Fruit fly (Drosophila melanogaster) whole organism, embryonic: ENCODE data around the gene CG3071.
A peak's percentile ranks its signal among the peaks of the same experiment; 100 is the strongest.

Experiments
- ATbp ChIP-seq: fragments of 200-800 bp; sonication (Bioruptor generic); optimal IDR thresholded peaks from 2 replicates; lab custom pipeline; 2017; ENCODE audit warnings: missing biosample characterization, mild to moderate bottlenecking, missing genetic modification characterization, missing genetic modification reagents
- Bdp1 ChIP-seq: fragments of 200-800 bp; sonication (Bioruptor generic); optimal IDR thresholded peaks from 3 replicates; lab custom pipeline; 2016; ENCODE audit warnings: missing biosample characterization, missing genetic modification characterization
- CG10321 ChIP-seq: fragments of 200-800 bp; sonication (Bioruptor generic); IDR thresholded peaks from 2 replicates; pipeline ENCODE4 v1.3.6; 2022; ENCODE audit warnings: missing biosample characterization, missing genetic modification characterization
- CG10565 ChIP-seq: fragments of 200-800 bp; sonication (Bioruptor generic); optimal IDR thresholded peaks from 3 replicates; lab custom pipeline; 2016; ENCODE audit warnings: missing biosample characterization, mild to moderate bottlenecking, missing genetic modification characterization
- CG11093 ChIP-seq: fragments of 200-800 bp; sonication (Bioruptor generic); IDR thresholded peaks from 3 replicates; pipeline ENCODE4 v1.3.6; 2022; ENCODE audit warnings: missing biosample characterization, missing genetic modification characterization
- CG11504 ChIP-seq: fragments of 200-800 bp; sonication (Bioruptor generic); optimal IDR thresholded peaks from 3 replicates; lab custom pipeline; 2019; ENCODE audit warnings: missing biosample characterization, mild to moderate bottlenecking, missing genetic modification characterization, moderate library complexity
- CG12942 ChIP-seq: fragments of 200-800 bp; sonication (Bioruptor generic); optimal IDR thresholded peaks from 3 replicates; lab custom pipeline; 2016; ENCODE audit warnings: missing biosample characterization, missing genetic modification characterization
- CG13296 ChIP-seq: fragments of 200-800 bp; sonication (Bioruptor generic); optimal IDR thresholded peaks from 3 replicates; lab custom pipeline; 2018; ENCODE audit warnings: missing biosample characterization, mild to moderate bottlenecking, missing genetic modification characterization
- CG17385 ChIP-seq: fragments of 200-800 bp; sonication (Bioruptor generic); optimal IDR thresholded peaks from 3 replicates; lab custom pipeline; 2018; ENCODE audit warnings: missing biosample characterization, mild to moderate bottlenecking, missing genetic modification characterization
- CG2202 ChIP-seq: fragments of 200-800 bp; sonication (Bioruptor generic); optimal IDR thresholded peaks from 2 replicates; lab custom pipeline; 2018; ENCODE audit warnings: missing biosample characterization, mild to moderate bottlenecking, missing genetic modification characterization
- CG30431 ChIP-seq: fragments of 200-800 bp; sonication (Bioruptor generic); optimal IDR thresholded peaks from 2 replicates; lab custom pipeline; 2017; ENCODE audit warnings: missing biosample characterization, missing genetic modification characterization
- CG42726 ChIP-seq: fragments of 200-800 bp; sonication (Bioruptor generic); IDR thresholded peaks from 2 replicates; pipeline ENCODE4 v1.3.6; 2022; ENCODE audit warnings: missing biosample characterization, missing genetic modification characterization; ENCODE audit not compliant: partially characterized antibody
- CG4360 ChIP-seq: fragments of 200-800 bp; sonication (Bioruptor generic); IDR thresholded peaks from 2 replicates; pipeline ENCODE4 v1.3.6; 2022; ENCODE audit warnings: missing biosample characterization, missing genetic modification characterization
- CG6254 ChIP-seq: fragments of 200-800 bp; sonication (Bioruptor generic); optimal IDR thresholded peaks from 3 replicates; lab custom pipeline; 2017; ENCODE audit warnings: mild to moderate bottlenecking, missing biosample characterization, missing genetic modification reagents, missing genetic modification characterization
- CG6272 ChIP-seq: fragments of 200-800 bp; sonication (Bioruptor generic); IDR thresholded peaks from 2 replicates; pipeline ENCODE4 v1.3.6; 2022; ENCODE audit warnings: missing biosample characterization, missing genetic modification characterization
- CG8478 ChIP-seq: fragments of >200 bp; optimal IDR thresholded peaks from 2 replicates; lab custom pipeline; 2018
- Camta ChIP-seq: fragments of 200-800 bp; sonication (Bioruptor generic); optimal IDR thresholded peaks from 2 replicates; lab custom pipeline; 2016; ENCODE audit warnings: missing biosample characterization, missing genetic modification characterization
- CoRest ChIP-seq: fragments of 200-800 bp; sonication (Bioruptor generic); optimal IDR thresholded peaks from 3 replicates; lab custom pipeline; 2018; ENCODE audit warnings: missing biosample characterization, mild to moderate bottlenecking, missing genetic modification characterization, moderate library complexity
- Dref ChIP-seq: fragments of 200-800 bp; sonication (Bioruptor generic); IDR thresholded peaks from 2 replicates; pipeline ENCODE4 v1.3.6; 2022; ENCODE audit warnings: missing biosample characterization, missing genetic modification characterization
- Eip74EF ChIP-seq, 2 experiments: fragments of 200-800 bp in 1 of 2; fragments of >200 bp in 1 of 2; sonication (Bioruptor generic) in 1 of 2; optimal IDR thresholded peaks; 2 replicates each; lab custom pipeline; 2017 to 2019; ENCODE audit warnings: missing biosample characterization in 2 of 2, missing genetic modification characterization in 2 of 2, mild to moderate bottlenecking in 1 of 2, moderate library complexity in 1 of 2
- H2.0 ChIP-seq: fragments of 200-800 bp; sonication (Bioruptor generic); IDR thresholded peaks from 2 replicates; pipeline ENCODE4 v1.3.6; 2022; ENCODE audit warnings: missing biosample characterization, missing genetic modification characterization
- HLHmδ ChIP-seq: fragments of 200-800 bp; sonication (Bioruptor generic); optimal IDR thresholded peaks from 2 replicates; lab custom pipeline; 2018; ENCODE audit warnings: missing biosample characterization, mild to moderate bottlenecking, missing genetic modification characterization, moderate library complexity
- Hey ChIP-seq: fragments of 200-800 bp; sonication (Bioruptor generic); optimal IDR thresholded peaks from 3 replicates; lab custom pipeline; 2018; ENCODE audit warnings: missing biosample characterization, mild to moderate bottlenecking, missing genetic modification characterization
- Hmx ChIP-seq: fragments of 200-800 bp; sonication (Bioruptor generic); optimal IDR thresholded peaks from 2 replicates; lab custom pipeline; 2016; ENCODE audit warnings: missing biosample characterization, missing genetic modification characterization
- Pdp1 ChIP-seq, 2 experiments: fragments of 200-800 bp; sonication (Bioruptor generic); optimal IDR thresholded peaks; 3 replicates each; lab custom pipeline; 2016; ENCODE audit warnings: missing biosample characterization in 2 of 2, missing genetic modification characterization in 2 of 2, mild to moderate bottlenecking in 1 of 2, moderate library complexity in 1 of 2
- Sin3A ChIP-seq: fragments of >200 bp; optimal IDR thresholded peaks from 2 replicates; lab custom pipeline; 2018
- Sry-β ChIP-seq: fragments of 200-800 bp; sonication (Bioruptor generic); optimal IDR thresholded peaks from 2 replicates; lab custom pipeline; 2018; ENCODE audit warnings: missing biosample characterization, mild to moderate bottlenecking, missing genetic modification characterization, moderate library complexity
- TFAM ChIP-seq: fragments of 200-800 bp; sonication (Bioruptor generic); optimal IDR thresholded peaks from 2 replicates; lab custom pipeline; 2017; ENCODE audit warnings: missing biosample characterization, missing genetic modification characterization, inconsistent platforms
- Vsx1 ChIP-seq: fragments of 200-800 bp; sonication (Bioruptor generic); optimal IDR thresholded peaks from 2 replicates; lab custom pipeline; 2017; ENCODE audit warnings: missing biosample characterization, mild to moderate bottlenecking, missing genetic modification characterization, missing genetic modification reagents
- abd-A ChIP-seq: fragments of 200-800 bp; sonication (Bioruptor generic); optimal IDR thresholded peaks from 3 replicates; lab custom pipeline; 2019; ENCODE audit warnings: missing biosample characterization, mild to moderate bottlenecking, missing genetic modification characterization, moderate library complexity
- gsb-n ChIP-seq: fragments of 200-800 bp; sonication (Bioruptor generic); optimal IDR thresholded peaks from 3 replicates; lab custom pipeline; 2018; ENCODE audit warnings: missing biosample characterization, mild to moderate bottlenecking, missing genetic modification characterization
- hb ChIP-seq: fragments of 200-800 bp; sonication (Bioruptor generic); IDR thresholded peaks from 3 replicates; pipeline ENCODE4 v1.3.6; 2022; ENCODE audit warnings: missing biosample characterization, missing genetic modification characterization; ENCODE audit not compliant: partially characterized antibody
- ind ChIP-seq: fragments of 200-800 bp; sonication (Bioruptor generic); optimal IDR thresholded peaks from 3 replicates; lab custom pipeline; 2016; ENCODE audit warnings: missing biosample characterization, missing genetic modification characterization
- ken ChIP-seq: fragments of 200-800 bp; sonication (Bioruptor generic); IDR thresholded peaks from 3 replicates; pipeline ENCODE4 v1.3.6; 2022; ENCODE audit warnings: missing biosample characterization, missing genetic modification characterization
- luna ChIP-seq: fragments of 200-800 bp; sonication (Bioruptor generic); optimal IDR thresholded peaks from 2 replicates; lab custom pipeline; 2016; ENCODE audit warnings: missing biosample characterization, missing genetic modification characterization
- nmo ChIP-seq: fragments of 200-800 bp; sonication (Bioruptor generic); optimal IDR thresholded peaks from 2 replicates; lab custom pipeline; 2018; ENCODE audit warnings: missing biosample characterization, mild to moderate bottlenecking, missing genetic modification characterization, moderate library complexity
- prd ChIP-seq, 3 experiments: fragments of >200 bp in 2 of 3; fragments of 200-800 bp in 1 of 3; sonication (Bioruptor generic) in 1 of 3; optimal IDR thresholded peaks in 2 of 3; IDR thresholded peaks in 1 of 3; 2 replicates in 2 of 3; 3 replicates in 1 of 3; pipeline versions ENCODE4 v1.3.6 to Lab custom; 2017 to 2022; ENCODE audit warnings: missing biosample characterization in 1 of 3, missing genetic modification characterization in 1 of 3
- pum ChIP-seq: fragments of 200-800 bp; sonication (Bioruptor generic); optimal IDR thresholded peaks from 2 replicates; lab custom pipeline; 2016; ENCODE audit warnings: missing biosample characterization, missing genetic modification characterization
- tio ChIP-seq: fragments of 200-800 bp; sonication (Bioruptor generic); optimal IDR thresholded peaks from 2 replicates; lab custom pipeline; 2017; ENCODE audit warnings: missing biosample characterization, missing genetic modification characterization, inconsistent platforms
- tna ChIP-seq: fragments of 200-800 bp; sonication (Bioruptor generic); IDR thresholded peaks from 2 replicates; pipeline ENCODE4 v1.3.6; 2022; ENCODE audit warnings: missing biosample characterization, missing genetic modification characterization; ENCODE audit not compliant: partially characterized antibody
- wdn ChIP-seq: fragments of 200-800 bp; sonication (Bioruptor generic); IDR thresholded peaks from 2 replicates; pipeline ENCODE4 v1.3.6; 2022; ENCODE audit warnings: missing biosample characterization, missing genetic modification characterization

CG3071 gene

dm6 chrX:2301069-2301508 is 38.5 kb downstream of the CG3071 start (continued):
- TF ChIP-seq Sin3A (lab: Kevin White, UChicago) (no peak), CG8478 (no peak), ATbp (GFP tag; lab: Kevin White, UChicago) (no peak), CG11093 (GFP tag; lab: Robert Waterston, UW) (no peak), CG30431 (GFP tag; lab: Kevin White, UChicago) (no peak), pum (no peak), prd (optimal IDR thresholded peaks at IDR 0.05; lab: Kevin White, UChicago) (no peak), prd (GFP tag; IDR thresholded peaks at IDR 0.05; lab: Robert Waterston, UW) (peak; percentile 60; the same call in 2 of the 3 replicates), CG10565 (GFP tag; lab: Kevin White, UChicago) (no peak), CG2202 (tag; lab: Kevin White, UChicago) (no peak), Sry-β (no peak), Dref (GFP tag; lab: Robert Waterston, UW) (no peak), Hmx (no peak), nmo (GFP tag; lab: Kevin White, UChicago) (peak; percentile 17), CG10321 (GFP tag; lab: Robert Waterston, UW) (no peak), CG11504 (tag; lab: Kevin White, UChicago) (peak; percentile 44), CG42726 (GFP tag; lab: Robert Waterston, UW) (no peak), HLHmδ (GFP tag; lab: Kevin White, UChicago) (peak; percentile 78), Bdp1 (GFP tag; lab: Kevin White, UChicago) (no peak), TFAM (no peak), CG4360 (GFP tag; lab: Robert Waterston, UW) (peak; percentile 2; the same call in 1 of the 2 replicates), Pdp1 (GFP tag; optimal IDR thresholded peaks at IDR 0.05; lab: Kevin White, UChicago) (no peak), ken (no peak), tio (GFP tag; lab: Kevin White, UChicago) (no peak), tna (no peak), hb (GFP tag; lab: Robert Waterston, UW) (no peak), Hey (tag; lab: Kevin White, UChicago) (no peak), CoRest (tag; lab: Kevin White, UChicago) (peak; percentile 62), CG6272 (GFP tag; lab: Robert Waterston, UW) (peak; percentile 34), luna (GFP tag; lab: Kevin White, UChicago) (no peak), Eip74EF (GFP tag; optimal IDR thresholded peaks at IDR 0.05; lab: Kevin White, UChicago) (no peak), wdn (GFP tag; lab: Robert Waterston, UW) (no peak), Camta (GFP tag; lab: Kevin White, UChicago) (no peak), CG6254 (peak; percentile 8), gsb-n (tag; lab: Kevin White, UChicago) (no peak), H2.0 (GFP tag; lab: Robert Waterston, UW) (peak; percentile 22; the same call in 1 of the 2 replicates), CG13296 (GFP tag; lab: Kevin White, UChicago) (peak; percentile 15), abd-A (peak; percentile 82), CG12942 (GFP tag; lab: Kevin White, UChicago) (no peak), Vsx1 (GFP tag; lab: Kevin White, UChicago) (no peak), CG17385 (no peak), ind (GFP tag; lab: Kevin White, UChicago) (peak; percentile 56)
